Fruit fly (Drosophila melanogaster): ENCODE data around the gene CG17597.
A peak's percentile ranks its signal among the peaks of the same experiment; 100 is the strongest.

The CG17597 gene

DNA sequence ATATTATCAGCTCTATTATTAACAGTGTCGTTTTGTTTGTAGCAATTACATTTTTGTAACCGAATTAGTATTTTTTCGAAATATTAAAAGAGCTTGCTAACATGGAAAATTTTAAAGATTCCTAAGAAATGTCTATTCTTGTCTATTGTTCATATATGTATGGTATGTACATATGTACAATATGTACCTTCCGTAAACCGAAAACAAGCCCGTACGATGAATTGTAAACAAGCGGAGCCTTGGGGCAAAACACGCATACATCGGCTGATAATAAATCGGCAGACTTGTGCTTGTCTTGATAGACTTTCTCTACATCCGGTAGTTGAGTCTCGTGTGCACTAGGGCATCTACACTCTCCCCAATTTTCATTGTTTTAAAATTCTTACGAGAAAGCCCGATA is 8.1 kb downstream of the CG17597 start (continued):
- TF ChIP-seq jigr1 (GFP tag; IDR thresholded peaks at IDR 0.05) (no peak), Ada2b (GFP tag; IDR thresholded peaks at IDR 0.05) (no peak), sens (GFP tag) (peak; percentile 85), crc (GFP tag; optimal IDR thresholded peaks at IDR 0.05) (no peak), odd (GFP tag; optimal IDR thresholded peaks at IDR 0.05) (peak; percentile 18), H2.0 (GFP tag; IDR thresholded peaks at IDR 0.05) (no peak), Fer3 (tag; optimal IDR thresholded peaks at IDR 0.05) (peak; percentile 60), CG17361 (GFP tag; IDR thresholded peaks at IDR 0.05) (peak; percentile 42; the same call in 2 of the 3 replicates), ind (GFP tag; optimal IDR thresholded peaks at IDR 0.05) (no peak), nom (GFP tag; optimal IDR thresholded peaks at IDR 0.05) (no peak), fd96Cb (tag; optimal IDR thresholded peaks at IDR 0.05) (no peak), BtbVII (GFP tag; optimal IDR thresholded peaks at IDR 0.05) (peak; percentile 7), CG17802 (tag; optimal IDR thresholded peaks at IDR 0.05) (no peak), CG3407 (GFP tag; optimal IDR thresholded peaks at IDR 0.05) (peak; percentile 76), Med (GFP tag) (peak; percentile 86), gcm (GFP tag; optimal IDR thresholded peaks at IDR 0.05) (peak; percentile 16), kni (GFP tag; optimal IDR thresholded peaks at IDR 0.05) (peak; percentile 87), CG1792 (GFP tag; optimal IDR thresholded peaks at IDR 0.05) (peak; percentile 45), CG5180 (GFP tag; optimal IDR thresholded peaks at IDR 0.05) (peak; percentile 34), Max (GFP tag; optimal IDR thresholded peaks at IDR 0.05) (peak; percentile 56), en (GFP tag; optimal IDR thresholded peaks at IDR 0.05) (peak; percentile 2), cwo (GFP tag; optimal IDR thresholded peaks at IDR 0.05) (peak; percentile 81)

DNA sequence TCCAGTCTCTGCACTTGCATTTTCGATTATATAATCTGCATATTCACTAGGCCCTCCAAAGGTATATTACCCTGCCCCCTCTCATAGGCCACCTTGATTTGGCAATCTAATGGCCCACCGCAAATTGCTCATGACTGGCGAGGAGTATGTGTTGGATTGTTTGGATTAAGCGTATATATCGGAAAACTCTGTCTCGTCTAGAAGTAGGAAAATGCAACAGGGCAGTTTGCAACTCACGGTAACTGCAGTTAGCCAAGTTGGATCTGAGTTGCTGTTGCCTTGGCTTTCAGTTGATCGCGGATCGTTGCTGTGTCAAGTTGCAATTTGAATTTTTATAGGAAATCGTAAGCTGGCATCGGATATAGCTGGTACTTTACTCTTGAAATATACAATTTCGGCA is 11.9 kb downstream of the CG17597 start, which contains the start of gene Ugt36F1:
Ugt36F1 (plus strand) TSS at position 301 of the 400 bp plus-strand sequence.
- TF ChIP-seq Camta (GFP tag; optimal IDR thresholded peaks at IDR 0.05) (no peak), Pdp1 (GFP tag; optimal IDR thresholded peaks at IDR 0.05) (peak in 1 of 2 experiments; percentile 77)

DNA sequence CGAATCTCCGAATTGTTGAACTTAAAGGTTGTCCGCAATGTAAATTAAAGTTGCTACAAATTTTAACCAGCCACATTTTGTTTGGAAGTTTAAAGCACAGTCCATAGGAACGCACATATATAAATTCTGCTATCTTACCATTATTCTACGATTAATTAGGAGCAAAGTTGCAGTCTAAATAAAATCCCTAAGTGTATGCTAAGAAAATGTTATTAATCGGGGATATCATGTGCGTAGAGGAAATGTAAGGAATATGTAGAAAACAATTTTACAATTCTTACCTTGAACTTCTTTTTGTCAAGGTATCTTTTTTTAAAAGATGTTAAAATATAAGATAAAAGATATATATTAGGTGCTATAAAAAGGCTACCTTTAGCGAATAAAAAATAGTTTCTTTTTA is 12.6 kb downstream of the CG17597 start:
- TF ChIP-seq odd (GFP tag; optimal IDR thresholded peaks at IDR 0.05) (no peak), CG31388 (GFP tag; optimal IDR thresholded peaks at IDR 0.05) (no peak), CG15696 (tag; optimal IDR thresholded peaks at IDR 0.05) (no peak), CG2199 (GFP tag; IDR thresholded peaks at IDR 0.05) (peak; percentile 21; the same call in 1 of the 3 replicates), CG30403 (GFP tag; optimal IDR thresholded peaks at IDR 0.05) (no peak), CG10543 (GFP tag; optimal IDR thresholded peaks at IDR 0.05) (no peak), sens (GFP tag) (peak; percentile 21), tio (GFP tag; optimal IDR thresholded peaks at IDR 0.05) (no peak), sim (GFP tag; IDR thresholded peaks at IDR 0.05) (no peak), CG14965 (GFP tag; optimal IDR thresholded peaks at IDR 0.05; ENCODE audit: borderline replicate concordance) (no peak), Dref (GFP tag; IDR thresholded peaks at IDR 0.05) (no peak), stwl (tag; optimal IDR thresholded peaks at IDR 0.05) (peak; percentile 16), psq (GFP tag; optimal IDR thresholded peaks at IDR 0.05) (no peak), CG12071 (GFP tag; optimal IDR thresholded peaks at IDR 0.05) (no peak), CG12155 (GFP tag; optimal IDR thresholded peaks at IDR 0.05) (no peak), Ptx1 (GFP tag; IDR thresholded peaks at IDR 0.05) (no peak), Gug (GFP tag; IDR thresholded peaks at IDR 0.05) (no peak), dysf (GFP tag; IDR thresholded peaks at IDR 0.05) (no peak), CG8924 (tag; optimal IDR thresholded peaks at IDR 0.05) (no peak), ftz-f1 (GFP tag; optimal IDR thresholded peaks at IDR 0.05) (peak; percentile 70), salm (tag; optimal IDR thresholded peaks at IDR 0.05) (no peak), Usf (GFP tag; optimal IDR thresholded peaks at IDR 0.05) (no peak), Bgb (GFP tag; IDR thresholded peaks at IDR 0.05; ENCODE audit: partially characterized antibody) (peak; percentile 65), Doc3 (GFP tag; IDR thresholded peaks at IDR 0.05; ENCODE audit: partially characterized antibody) (no peak), CG16779 (GFP tag; IDR thresholded peaks at IDR 0.05) (no peak), CG42726 (GFP tag; IDR thresholded peaks at IDR 0.05; ENCODE audit: partially characterized antibody) (no peak), caup (GFP tag; optimal IDR thresholded peaks at IDR 0.05; ENCODE audit: severe bottlenecking) (no peak)

All from whole organism, embryonic.